Fruit fly (Drosophila melanogaster): ENCODE results near the gene for.

Gene for

DNA sequence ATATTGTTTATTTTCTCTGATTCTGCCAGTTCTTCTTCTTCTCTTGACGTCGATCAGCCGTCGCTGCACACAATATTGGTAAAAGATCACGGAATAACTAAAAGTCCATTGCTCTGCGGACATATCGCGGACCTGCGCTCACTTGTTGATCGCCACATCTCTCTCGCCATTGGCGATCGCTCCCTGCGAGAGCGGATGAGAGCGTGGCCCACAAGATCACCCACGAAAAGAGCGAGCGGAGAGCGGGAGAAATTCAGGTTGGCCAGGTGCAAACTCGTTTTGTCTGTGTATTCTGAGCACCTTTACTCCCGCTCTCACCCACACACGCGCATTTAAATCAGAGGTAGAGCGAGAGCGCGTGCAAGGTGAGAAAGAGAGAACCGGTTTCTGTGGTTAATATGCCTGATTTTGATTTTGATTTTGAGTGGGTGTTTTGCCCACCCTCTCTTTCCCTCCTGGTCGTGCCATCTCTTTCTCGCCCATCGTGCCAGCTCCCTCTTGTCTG, 76.0 kb downstream of the for start, which contains the start of gene sob (continued):
- TF ChIP-seq CG18262 (tag; optimal IDR thresholded peaks at IDR 0.05) = no peak
- no peak for TF ChIP-seq CG3847 (GFP tag; IDR thresholded peaks at IDR 0.05)
- TF ChIP-seq chn (GFP tag; optimal IDR thresholded peaks at IDR 0.05) = peak; percentile 50
- TF ChIP-seq CG17328 (GFP tag; IDR thresholded peaks at IDR 0.05) = 0 out of 2 replicates have a peak, but pooled peaks have one; percentile 15
- TF ChIP-seq CG17829 (tag; optimal IDR thresholded peaks at IDR 0.05) = peak; percentile 3
- TF ChIP-seq sqz (GFP tag; optimal IDR thresholded peaks at IDR 0.05) = no peak
- TF ChIP-seq tin (GFP tag; optimal IDR thresholded peaks at IDR 0.05) = no peak
- no peak for TF ChIP-seq CG1024 (GFP tag; IDR thresholded peaks at IDR 0.05)
- TF ChIP-seq Hmr (GFP tag; optimal IDR thresholded peaks at IDR 0.05) = peak; percentile 8
- TF ChIP-seq CG1233 (GFP tag; optimal IDR thresholded peaks at IDR 0.05) = no peak
- TF ChIP-seq org-1 (GFP tag; optimal IDR thresholded peaks at IDR 0.05) = no peak
- TF ChIP-seq CG6654 (GFP tag; optimal IDR thresholded peaks at IDR 0.05) = no peak
- no peak for TF ChIP-seq dmrt11E (tag; optimal IDR thresholded peaks at IDR 0.05)
- no peak for TF ChIP-seq HmgD (GFP tag; optimal IDR thresholded peaks at IDR 0.05)
- TF ChIP-seq CG5953 (GFP tag; IDR thresholded peaks at IDR 0.05) = no peak
- no peak for TF ChIP-seq Dfd (GFP tag; optimal IDR thresholded peaks at IDR 0.05)
- no peak for TF ChIP-seq Myb (GFP tag; optimal IDR thresholded peaks at IDR 0.05)
- no peak for TF ChIP-seq CG12071 (GFP tag; optimal IDR thresholded peaks at IDR 0.05)
- TF ChIP-seq Doc2 (GFP tag; IDR thresholded peaks at IDR 0.05) = no peak
- TF ChIP-seq br (optimal IDR thresholded peaks at IDR 0.05) = no peak
- TF ChIP-seq schlank (tag; optimal IDR thresholded peaks at IDR 0.05) = no peak
- TF ChIP-seq CG18011 (GFP tag; optimal IDR thresholded peaks at IDR 0.05) = no peak
- no peak for TF ChIP-seq CG43689 (GFP tag; IDR thresholded peaks at IDR 0.05)
- no peak for TF ChIP-seq MTF-1 (GFP tag; optimal IDR thresholded peaks at IDR 0.05; ENCODE audit: borderline replicate concordance)
- TF ChIP-seq D19B (GFP tag; optimal IDR thresholded peaks at IDR 0.05) = no peak
- TF ChIP-seq stwl (tag; optimal IDR thresholded peaks at IDR 0.05) = no peak
- no peak for TF ChIP-seq az2 (GFP tag; optimal IDR thresholded peaks at IDR 0.05)
- no peak for TF ChIP-seq CG13296 (GFP tag; optimal IDR thresholded peaks at IDR 0.05)
- no peak for TF ChIP-seq vfl (GFP tag; optimal IDR thresholded peaks at IDR 0.05)
- TF ChIP-seq jigr1 (GFP tag; IDR thresholded peaks at IDR 0.05) = no peak
- no peak for TF ChIP-seq cato (GFP tag; optimal IDR thresholded peaks at IDR 0.05; ENCODE audit: borderline replicate concordance)
- TF ChIP-seq so (GFP tag; IDR thresholded peaks at IDR 0.05) = peak; percentile 27; the same call in 1 of the 3 replicates
- TF ChIP-seq Hsf (GFP tag; optimal IDR thresholded peaks at IDR 0.05) = no peak
- no peak for TF ChIP-seq amos (GFP tag; IDR thresholded peaks at IDR 0.05; ENCODE audit: partially characterized antibody)
- no peak for TF ChIP-seq dimm (GFP tag; IDR thresholded peaks at IDR 0.05)
- TF ChIP-seq MBD-R2 (GFP tag; IDR thresholded peaks at IDR 0.05) = no peak
- peak; percentile 49; the same call in 1 of the 2 replicates for TF ChIP-seq unc-4 (GFP tag; IDR thresholded peaks at IDR 0.05; ENCODE audit: partially characterized antibody)
- TF ChIP-seq sens (GFP tag) = peak; percentile 79
- no peak for TF ChIP-seq CG12236 (GFP tag; optimal IDR thresholded peaks at IDR 0.05)
- peak; percentile 61 for TF ChIP-seq crol (GFP tag; IDR thresholded peaks at IDR 0.05)
- no peak for TF ChIP-seq al (GFP tag; IDR thresholded peaks at IDR 0.05)
- no peak for TF ChIP-seq gfzf (GFP tag; optimal IDR thresholded peaks at IDR 0.05)
- TF ChIP-seq cad (GFP tag; optimal IDR thresholded peaks at IDR 0.05) = peak; percentile 46
- TF ChIP-seq CG2116 (GFP tag; optimal IDR thresholded peaks at IDR 0.05) = no peak
- TF ChIP-seq Sry-β (GFP tag; optimal IDR thresholded peaks at IDR 0.05) = no peak
- TF ChIP-seq B-H2 (GFP tag; optimal IDR thresholded peaks at IDR 0.05) = no peak
- TF ChIP-seq wek (GFP tag; optimal IDR thresholded peaks at IDR 0.05) = no peak
- no peak for TF ChIP-seq pnt (GFP tag; optimal IDR thresholded peaks at IDR 0.05)
- TF ChIP-seq CG6272 (GFP tag; IDR thresholded peaks at IDR 0.05) = no peak
- no peak for TF ChIP-seq sug (tag; optimal IDR thresholded peaks at IDR 0.05)
- no peak; the same call in 2 of the 3 replicates for TF ChIP-seq B-H1 (GFP tag; IDR thresholded peaks at IDR 0.05)
- no peak for TF ChIP-seq Optix (GFP tag; IDR thresholded peaks at IDR 0.05)
